Worm (Caenorhabditis elegans): ENCODE data around the gene nspe-8.

DNA sequence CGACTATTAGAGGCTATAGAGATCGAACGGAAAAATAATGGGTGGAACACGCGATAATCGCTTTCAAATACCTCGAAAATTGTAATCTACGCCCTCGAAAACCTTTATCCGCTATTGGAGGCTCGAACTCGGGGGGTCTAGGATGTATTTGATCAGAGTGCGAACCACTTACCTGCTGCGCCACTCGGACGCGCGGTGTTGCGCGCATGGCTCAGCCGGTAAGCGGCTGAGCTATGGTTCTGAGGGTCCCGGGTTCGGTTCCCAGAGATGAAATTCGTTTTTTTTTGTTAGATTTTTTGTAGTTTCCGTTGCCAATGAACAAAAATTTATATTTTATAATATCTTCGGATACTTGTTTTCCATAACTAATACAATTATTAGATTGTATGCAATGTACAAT is 46.4 kb upstream of the nspe-8 start:
- TF ChIP-seq ceh-36 (tag; optimal IDR thresholded peaks at IDR 0.05) (no peak), ceh-13 (GFP tag; optimal IDR thresholded peaks at IDR 0.05) (no peak), flt-1 (GFP tag; IDR thresholded peaks at IDR 0.05) (no peak), F13C5.2 (tag; optimal IDR thresholded peaks at IDR 0.05) (no peak), tbx-11 (GFP tag; IDR thresholded peaks at IDR 0.05) (no peak), B0310.2 (tag; optimal IDR thresholded peaks at IDR 0.05) (no peak), ama-1 (optimal IDR thresholded peaks at IDR 0.05) (no peak), tbx-37 (GFP tag; conservative IDR thresholded peaks at IDR 0.05) (no peak), aly-1 (tag; optimal IDR thresholded peaks at IDR 0.05) (no peak), hmbx-1 (tag; optimal IDR thresholded peaks at IDR 0.05) (no peak), tra-4 (tag; optimal IDR thresholded peaks at IDR 0.05) (no peak), pes-1 (GFP tag; IDR thresholded peaks at IDR 0.05) (no peak), ets-7 (tag; optimal IDR thresholded peaks at IDR 0.05) (no peak), scrt-1 (GFP tag; IDR thresholded peaks at IDR 0.05) (no peak)

All from whole organism, early embryonic.